Worm (Caenorhabditis elegans) whole organism, young adult: Measurements from ENCODE around the gene R160.3.

Experiments used
- F49E8.2 ChIP-seq: sonication (generic microtip); optimal IDR thresholded peaks from 3 replicates; lab custom pipeline; 2017; ENCODE audit warnings: missing genetic modification characterization, mild to moderate bottlenecking, missing compliant biosample characterization, antibody characterized with exemption, moderate library complexity; ENCODE audit not compliant: insufficient read depth
- akir-1 ChIP-seq: fragments of 200-800 bp; sonication (Bioruptor generic); optimal IDR thresholded peaks from 2 replicates; lab custom pipeline; 2018; ENCODE audit warnings: mild to moderate bottlenecking, missing genetic modification characterization, moderate library complexity, missing compliant biosample characterization
- ama-1 ChIP-seq, 3 experiments: fragments of 150-350 bp in 1 of 3; sonication (generic microtip) in 2 of 3; optimal IDR thresholded peaks; 2 replicates each; lab custom pipeline; 2014 to 2018; ENCODE audit warnings: missing biosample characterization in 2 of 3, missing genetic modification characterization in 2 of 3, missing genetic modification reagents in 2 of 3
- bed-1 ChIP-seq: fragments of 200-800 bp; sonication (Bioruptor generic); IDR thresholded peaks from 2 replicates; pipeline ENCODE4 v1.3.6; 2022; ENCODE audit warnings: missing genetic modification reagents, missing genetic modification characterization, missing compliant biosample characterization
- efl-1 ChIP-seq: fragments of 150-350 bp; optimal IDR thresholded peaks from 2 replicates; lab custom pipeline; 2014; ENCODE audit warnings: missing biosample characterization, missing genetic modification reagents, missing genetic modification characterization
- ekl-4 ChIP-seq: fragments of 200-800 bp; sonication (Bioruptor generic); IDR thresholded peaks from 2 replicates; pipeline ENCODE4 v1.3.6; 2022; ENCODE audit warnings: missing genetic modification reagents, missing genetic modification characterization, missing compliant biosample characterization
- hlh-12 ChIP-seq: sonication (generic microtip); optimal IDR thresholded peaks from 2 replicates; lab custom pipeline; 2016; ENCODE audit warnings: missing genetic modification characterization, missing compliant biosample characterization
- hrde-1 ChIP-seq: sonication (generic microtip); optimal IDR thresholded peaks from 2 replicates; lab custom pipeline; 2016; ENCODE audit warnings: missing genetic modification characterization, mild to moderate bottlenecking, missing compliant biosample characterization, moderate library complexity, missing genotype, missing genetic modification reagents, borderline replicate concordance
- let-526 ChIP-seq: fragments of 200-800 bp; sonication (Bioruptor generic); IDR thresholded peaks from 2 replicates; pipeline ENCODE4 v1.3.6; 2022; ENCODE audit warnings: missing genetic modification reagents, missing genetic modification characterization, missing compliant biosample characterization
- madf-8 ChIP-seq: fragments of 200-800 bp; sonication (Bioruptor generic); conservative IDR thresholded peaks from 2 replicates; pipeline ENCODE4 v1.3.6; 2022; ENCODE audit warnings: missing genetic modification reagents, missing genetic modification characterization, missing compliant biosample characterization
- nfya-1 ChIP-seq: sonication (generic microtip); optimal IDR thresholded peaks from 2 replicates; lab custom pipeline; 2017; ENCODE audit warnings: antibody characterized with exemption, missing compliant biosample characterization, missing genetic modification characterization, borderline replicate concordance; ENCODE audit not compliant: insufficient read depth
- rcor-1 ChIP-seq: fragments of 200-800 bp; sonication (Bioruptor generic); IDR thresholded peaks from 2 replicates; pipeline ENCODE4 v1.3.6; 2022; ENCODE audit warnings: missing genetic modification reagents, missing genetic modification characterization, missing compliant biosample characterization
- repo-1 ChIP-seq: sonication (generic microtip); optimal IDR thresholded peaks from 2 replicates; lab custom pipeline; 2017; ENCODE audit warnings: mild to moderate bottlenecking, missing genetic modification characterization, missing compliant biosample characterization
- unc-62 ChIP-seq: fragments of 150-350 bp; optimal IDR thresholded peaks from 2 replicates; lab custom pipeline; 2014; ENCODE audit warnings: missing biosample characterization, missing genetic modification reagents, missing genetic modification characterization

ce11 chrX:4370756-4371155, 4.6 kb upstream of the R160.3 start, which contains the start of gene R160.5:
- TF ChIP-seq repo-1 (no peak), ekl-4 (no peak), nfya-1 (tag; lab: Kevin White, UChicago) (no peak), efl-1 (GFP tag; lab: Kevin White, UChicago) (no peak), akir-1 (GFP tag; lab: Kevin White, UChicago) (no peak), let-526 (GFP tag; lab: Robert Waterston, UW) (no peak), unc-62 (no peak), ama-1 (optimal IDR thresholded peaks at IDR 0.05; lab: Kevin White, UChicago) (no peak), ama-1 (GFP tag; optimal IDR thresholded peaks at IDR 0.05; lab: Kevin White, UChicago) (no peak), hrde-1 (tag; lab: Kevin White, UChicago) (no peak), hlh-12 (tag; lab: Kevin White, UChicago) (no peak), F49E8.2 (no peak), rcor-1 (GFP tag; lab: Robert Waterston, UW) (no peak), bed-1 (GFP tag; lab: Robert Waterston, UW) (no peak), madf-8 (GFP tag; lab: Robert Waterston, UW) (no peak)
